In genomic region chr3R:15972979-15973486, dm6 we compare ENCODE assay signal across 4 fruit fly cellular contexts.
TF ChIP-seq lines count a peak whose summit lies in the region.

Hel89B (plus strand) TSS chr3R:15973298.

TF ChIP-seq in whole organism, adult, 20 proteins besides CTCF, POLR2A, EP300 and RAD21 (continued from another document):
- peak; percentile 50 for TF ChIP-seq CG7101 (tag; optimal IDR thresholded peaks at IDR 0.05; lab: Kevin White, UChicago)
- TF ChIP-seq Clk (GFP tag; optimal IDR thresholded peaks at IDR 0.05; lab: Kevin White, UChicago) = no peak

TF ChIP-seq in whole organism, embryonic, 481 proteins besides CTCF, POLR2A, EP300 and RAD21 (continued from another document and continues in another):
- TF ChIP-seq CG31365 (tag; optimal IDR thresholded peaks at IDR 0.05; lab: Kevin White, UChicago) (no peak), Ets97D (GFP tag; optimal IDR thresholded peaks at IDR 0.05; lab: Kevin White, UChicago) (peak; percentile 83), CG8388 (GFP tag; optimal IDR thresholded peaks at IDR 0.05; lab: Kevin White, UChicago) (peak; percentile 23), Myb (GFP tag; optimal IDR thresholded peaks at IDR 0.05; lab: Kevin White, UChicago) (peak; percentile 54), CG6175 (GFP tag; IDR thresholded peaks at IDR 0.05; lab: Robert Waterston, UW) (no peak), Opbp (GFP tag; IDR thresholded peaks at IDR 0.05; lab: Robert Waterston, UW; ENCODE audit: partially characterized antibody) (no peak), unc-4 (GFP tag; IDR thresholded peaks at IDR 0.05; lab: Robert Waterston, UW; ENCODE audit: partially characterized antibody) (no peak), CG5953 (GFP tag; IDR thresholded peaks at IDR 0.05; lab: Robert Waterston, UW) (no peak), fru (optimal IDR thresholded peaks at IDR 0.05; lab: Kevin White, UChicago) (no peak), CG34422 (GFP tag; IDR thresholded peaks at IDR 0.05; lab: Robert Waterston, UW) (no peak), mirr (GFP tag; optimal IDR thresholded peaks at IDR 0.05; lab: Kevin White, UChicago) (no peak), CG1647 (GFP tag; optimal IDR thresholded peaks at IDR 0.05; lab: Kevin White, UChicago) (peak; percentile 30), CG8359 (GFP tag; optimal IDR thresholded peaks at IDR 0.05; lab: Kevin White, UChicago; ENCODE audit: borderline replicate concordance) (no peak), Vsx1 (GFP tag; optimal IDR thresholded peaks at IDR 0.05; lab: Kevin White, UChicago) (peak; percentile 55), sqz (GFP tag; optimal IDR thresholded peaks at IDR 0.05; lab: Kevin White, UChicago) (no peak), HmgD (GFP tag; optimal IDR thresholded peaks at IDR 0.05; lab: Kevin White, UChicago) (no peak), ssp (GFP tag; IDR thresholded peaks at IDR 0.05; lab: Robert Waterston, UW) (no peak), Atf3 (GFP tag; optimal IDR thresholded peaks at IDR 0.05; lab: Kevin White, UChicago) (peak; percentile 23), C15 (GFP tag; IDR thresholded peaks at IDR 0.05; lab: Robert Waterston, UW) (no peak), gcm (GFP tag; optimal IDR thresholded peaks at IDR 0.05; lab: Kevin White, UChicago) (no peak), CG8089 (GFP tag; optimal IDR thresholded peaks at IDR 0.05; lab: Kevin White, UChicago) (peak; percentile 34), CG33213 (GFP tag; optimal IDR thresholded peaks at IDR 0.05; lab: Kevin White, UChicago) (peak; percentile 69), bbx (GFP tag; IDR thresholded peaks at IDR 0.05; lab: Robert Waterston, UW; ENCODE audit: partially characterized antibody) (no peak), CG3281 (GFP tag; optimal IDR thresholded peaks at IDR 0.05; lab: Kevin White, UChicago) (no peak), z (GFP tag; IDR thresholded peaks at IDR 0.05; lab: Robert Waterston, UW) (no peak), CG11723 (GFP tag; optimal IDR thresholded peaks at IDR 0.05; lab: Kevin White, UChicago) (peak; percentile 17), croc (GFP tag; conservative IDR thresholded peaks at IDR 0.05; lab: Robert Waterston, UW) (peak; percentile 33; the same call in 2 of the 3 replicates), pros (GFP tag; optimal IDR thresholded peaks at IDR 0.05; lab: Kevin White, UChicago) (no peak), CG15011 (GFP tag; optimal IDR thresholded peaks at IDR 0.05; lab: Kevin White, UChicago) (no peak), grau (tag; optimal IDR thresholded peaks at IDR 0.05; lab: Kevin White, UChicago) (peak; percentile 70), BEAF-32 (GFP tag; optimal IDR thresholded peaks at IDR 0.05; lab: Kevin White, UChicago) (peak; percentile 95), CG6683 (GFP tag; optimal IDR thresholded peaks at IDR 0.05; lab: Kevin White, UChicago) (no peak), bigmax (GFP tag; optimal IDR thresholded peaks at IDR 0.05; lab: Kevin White, UChicago) (peak; percentile 85), seq (GFP tag; IDR thresholded peaks at IDR 0.05; lab: Robert Waterston, UW) (no peak), CG3838 (GFP tag; optimal IDR thresholded peaks at IDR 0.05; lab: Kevin White, UChicago) (peak; percentile 57), CoRest (tag; optimal IDR thresholded peaks at IDR 0.05; lab: Kevin White, UChicago) (peak; percentile 83), dmrt11E (tag; optimal IDR thresholded peaks at IDR 0.05; lab: Kevin White, UChicago) (peak; percentile 70), dati (GFP tag; IDR thresholded peaks at IDR 0.05; lab: Robert Waterston, UW) (no peak), CG7963 (GFP tag; IDR thresholded peaks at IDR 0.05; lab: Robert Waterston, UW; ENCODE audit: partially characterized antibody) (no peak), CG10565 (GFP tag; optimal IDR thresholded peaks at IDR 0.05; lab: Kevin White, UChicago) (peak; percentile 6), NC2β (GFP tag; optimal IDR thresholded peaks at IDR 0.05; lab: Kevin White, UChicago) (peak; percentile 61), CG10654 (GFP tag; optimal IDR thresholded peaks at IDR 0.05; lab: Kevin White, UChicago) (peak; percentile 65), Usf (GFP tag; optimal IDR thresholded peaks at IDR 0.05; lab: Kevin White, UChicago) (peak; percentile 37)

TF ChIP-seq in whole organism, prepupa, 60 proteins besides CTCF, POLR2A, EP300 and RAD21 (continued from another document):
- TF ChIP-seq CG3032 (tag; optimal IDR thresholded peaks at IDR 0.05; lab: Kevin White, UChicago) (peak; percentile 71), Sox14 (GFP tag; optimal IDR thresholded peaks at IDR 0.05; lab: Kevin White, UChicago) (peak; percentile 41), Met (GFP tag; optimal IDR thresholded peaks at IDR 0.05; lab: Kevin White, UChicago) (peak; percentile 35), Gug (GFP tag; IDR thresholded peaks at IDR 0.05; lab: Robert Waterston, UW) (no peak), Sox15 (GFP tag; optimal IDR thresholded peaks at IDR 0.05; lab: Kevin White, UChicago) (peak; percentile 49), salr (GFP tag; optimal IDR thresholded peaks at IDR 0.05; lab: Kevin White, UChicago) (no peak), CG3919 (GFP tag; optimal IDR thresholded peaks at IDR 0.05; lab: Kevin White, UChicago) (no peak), CG34406 (GFP tag; optimal IDR thresholded peaks at IDR 0.05; lab: Kevin White, UChicago) (no peak), vri (GFP tag; optimal IDR thresholded peaks at IDR 0.05; lab: Kevin White, UChicago) (no peak), net (GFP tag; optimal IDR thresholded peaks at IDR 0.05; lab: Kevin White, UChicago) (peak; percentile 34), CG7368 (GFP tag; optimal IDR thresholded peaks at IDR 0.05; lab: Kevin White, UChicago) (no peak), Smox (GFP tag; optimal IDR thresholded peaks at IDR 0.05; lab: Kevin White, UChicago) (peak; percentile 44), pdm3 (GFP tag; optimal IDR thresholded peaks at IDR 0.05; lab: Kevin White, UChicago) (peak; percentile 66), Ets21C (GFP tag; optimal IDR thresholded peaks at IDR 0.05; lab: Kevin White, UChicago) (peak; percentile 61), eg (GFP tag; IDR thresholded peaks at IDR 0.05; lab: Robert Waterston, UW) (no peak), svp (GFP tag; lab: Kevin White, UChicago) (peak; percentile 62), Ets96B (tag; optimal IDR thresholded peaks at IDR 0.05; lab: Kevin White, UChicago) (no peak), CG15336 (GFP tag; IDR thresholded peaks at IDR 0.05; lab: Robert Waterston, UW) (no peak), CG6808 (GFP tag; optimal IDR thresholded peaks at IDR 0.05; lab: Kevin White, UChicago) (no peak), CG9139 (GFP tag; optimal IDR thresholded peaks at IDR 0.05; lab: Kevin White, UChicago) (no peak), Eip78C (GFP tag; lab: Kevin White, UChicago) (peak; percentile 80), CG1621 (tag; optimal IDR thresholded peaks at IDR 0.05; lab: Kevin White, UChicago) (peak; percentile 38), CG16779 (tag; optimal IDR thresholded peaks at IDR 0.05; lab: Kevin White, UChicago) (no peak), acj6 (GFP tag; optimal IDR thresholded peaks at IDR 0.05; lab: Kevin White, UChicago) (peak; percentile 35), CG11902 (GFP tag; optimal IDR thresholded peaks at IDR 0.05; lab: Kevin White, UChicago) (peak; percentile 50), CG10669 (GFP tag; optimal IDR thresholded peaks at IDR 0.05; lab: Kevin White, UChicago) (no peak), fd85E (GFP tag; optimal IDR thresholded peaks at IDR 0.05; lab: Kevin White, UChicago) (no peak), Eip75B (GFP tag; optimal IDR thresholded peaks at IDR 0.05; lab: Kevin White, UChicago) (peak; percentile 1), CG6163 (GFP tag; IDR thresholded peaks at IDR 0.05; lab: Robert Waterston, UW) (no peak), CG4318 (GFP tag; optimal IDR thresholded peaks at IDR 0.05; lab: Kevin White, UChicago) (no peak), Hr39 (GFP tag; optimal IDR thresholded peaks at IDR 0.05; lab: Kevin White, UChicago) (peak; percentile 63)

TF ChIP-seq in whole organism, wandering third instar larva, 38 proteins besides CTCF, POLR2A, EP300 and RAD21 (continued from another document):
- TF ChIP-seq dsf (GFP tag; optimal IDR thresholded peaks at IDR 0.05; lab: Kevin White, UChicago; ENCODE audit: borderline replicate concordance) (peak; percentile 4), fru (GFP tag; optimal IDR thresholded peaks at IDR 0.05; lab: Kevin White, UChicago) (peak; percentile 46), Jra (GFP tag; optimal IDR thresholded peaks at IDR 0.05; lab: Kevin White, UChicago) (peak; percentile 48), Hr78 (GFP tag; optimal IDR thresholded peaks at IDR 0.05; lab: Kevin White, UChicago) (peak; percentile 83)
